Fruit fly (Drosophila melanogaster): Measurements from ENCODE around the gene ATPsynCF6.

dm6 chr3R:23372624-23373023, 16.8 kb upstream of the ATPsynCF6 start, which contains the start of gene CG42827:
- TF ChIP-seq sv (GFP tag; optimal IDR thresholded peaks at IDR 0.05) (no peak), foxo (GFP tag; optimal IDR thresholded peaks at IDR 0.05) (no peak), h (GFP tag; optimal IDR thresholded peaks at IDR 0.05) (no peak), Hnf4 (GFP tag; optimal IDR thresholded peaks at IDR 0.05) (no peak), Hr78 (GFP tag; optimal IDR thresholded peaks at IDR 0.05) (no peak), dsf (GFP tag; optimal IDR thresholded peaks at IDR 0.05; ENCODE audit: borderline replicate concordance) (no peak), OdsH (GFP tag; optimal IDR thresholded peaks at IDR 0.05) (no peak), CG9705 (GFP tag; optimal IDR thresholded peaks at IDR 0.05) (no peak), CrebA (GFP tag; optimal IDR thresholded peaks at IDR 0.05; ENCODE audit: borderline replicate concordance) (no peak)
